Worm (Caenorhabditis elegans) whole organism, midembryonic: Measurements from ENCODE around the gene clc-11.

Source experiments
- T22C8.4 ChIP-seq: fragments of 200-800 bp; sonication (Bioruptor generic); IDR thresholded peaks from 2 replicates; pipeline ENCODE4 v1.3.6; 2022; ENCODE audit warnings: missing genetic modification characterization, missing compliant biosample characterization
- cog-1 ChIP-seq: sonication (generic microtip); optimal IDR thresholded peaks from 2 replicates; lab custom pipeline; 2016; ENCODE audit warnings: missing genetic modification characterization, missing compliant biosample characterization
- med-1 ChIP-seq: sonication (generic microtip); optimal IDR thresholded peaks from 2 replicates; lab custom pipeline; 2017; ENCODE audit warnings: missing genetic modification characterization, mild to moderate bottlenecking, missing compliant biosample characterization, antibody characterized with exemption, missing genetic modification reagents; ENCODE audit not compliant: insufficient read depth
- ref-1 ChIP-seq: fragments of 200-800 bp; sonication (Bioruptor generic); conservative IDR thresholded peaks from 2 replicates; pipeline ENCODE4 v1.3.6; 2022; ENCODE audit warnings: missing genetic modification reagents, missing genetic modification characterization, missing compliant biosample characterization

- TF ChIP-seq cog-1 (tag; lab: Kevin White, UChicago) (no peak), ref-1 (no peak), med-1 (GFP tag; lab: Kevin White, UChicago) (no peak), T22C8.4 (GFP tag; lab: Robert Waterston, UW) (no peak)
Measured at ce11 chrV:16163719-16164118, 24.3 kb upstream of the clc-11 start, which contains the start of gene F10A3.12.
